Worm (Caenorhabditis elegans): ENCODE data around the gene srz-97.

The srz-97 gene

ce11 chrV:14476680-14477079, 8.6 kb upstream of the srz-97 start, which contains the start of gene clec-54:
clec-54 (plus strand) TSS chrV:14476903.
- TF ChIP-seq ceh-40 (GFP tag; IDR thresholded peaks at IDR 0.05) (no peak), nhr-80 (tag; optimal IDR thresholded peaks at IDR 0.05) (peak; percentile 35)

- TF ChIP-seq nhr-80 (tag; optimal IDR thresholded peaks at IDR 0.05) = peak; percentile 24
- TF ChIP-seq B0336.3 (GFP tag; IDR thresholded peaks at IDR 0.05) = no peak
Measured at ce11 chrV:14474099-14474498, 6.1 kb upstream of the srz-97 start, which contains the start of gene clec-56. clec-56 (plus strand) TSS chrV:14474399.

- TF ChIP-seq rpc-1 (optimal IDR thresholded peaks at IDR 0.05) = no peak
- TF ChIP-seq rpc-1 (tag; optimal IDR thresholded peaks at IDR 0.05) = no peak
- no peak for TF ChIP-seq atf-7 (tag; optimal IDR thresholded peaks at IDR 0.05)
- no peak for TF ChIP-seq fkh-3 (tag; optimal IDR thresholded peaks at IDR 0.05)
- TF ChIP-seq ztf-6 (GFP tag; IDR thresholded peaks at IDR 0.05) = no peak
- TF ChIP-seq lsl-1 (GFP tag; optimal IDR thresholded peaks at IDR 0.05) = no peak
- TF ChIP-seq lsy-27 (tag; optimal IDR thresholded peaks at IDR 0.05; ENCODE audit: borderline replicate concordance, insufficient read depth) = no peak
Measured at ce11 chrV:14472229-14472628, 4.2 kb upstream of the srz-97 start, which contains the start of gene clec-227. clec-227 (plus strand) TSS chrV:14472529.

ce11 chrV:14468931-14469330, 885 bp upstream of the srz-97 start, which contains the start of gene clec-57:
clec-57 (plus strand) TSS chrV:14469231.
- TF ChIP-seq nhr-179 (tag; optimal IDR thresholded peaks at IDR 0.05) = no peak
- no peak for TF ChIP-seq ceh-100 (GFP tag; IDR thresholded peaks at IDR 0.05)
- no peak for TF ChIP-seq D2030.7 (GFP tag; IDR thresholded peaks at IDR 0.05)
- no peak for TF ChIP-seq snpc-3.4 (tag; optimal IDR thresholded peaks at IDR 0.05)
- TF ChIP-seq akir-1 (GFP tag; optimal IDR thresholded peaks at IDR 0.05) = no peak
- TF ChIP-seq C17E4.6 (GFP tag; IDR thresholded peaks at IDR 0.05) = no peak
- no peak for TF ChIP-seq mcd-1 (GFP tag; IDR thresholded peaks at IDR 0.05)
- TF ChIP-seq bed-1 (GFP tag; IDR thresholded peaks at IDR 0.05) = no peak
- no peak for TF ChIP-seq zim-3 (tag; optimal IDR thresholded peaks at IDR 0.05)
- no peak for TF ChIP-seq lag-1 (GFP tag; IDR thresholded peaks at IDR 0.05)
- TF ChIP-seq F37B4.10 (GFP tag; IDR thresholded peaks at IDR 0.05) = no peak
- TF ChIP-seq him-1 (tag; optimal IDR thresholded peaks at IDR 0.05) = no peak

- TF ChIP-seq bed-1 (GFP tag; IDR thresholded peaks at IDR 0.05) (no peak), ztf-25 (GFP tag; IDR thresholded peaks at IDR 0.05) (no peak)
Measured at ce11 chrV:14464368-14464767, 3.7 kb downstream of the srz-97 start, which contains the start of gene F08H9.4. F08H9.4 (minus strand) TSS chrV:14464428.

- TF ChIP-seq snpc-1.1 (tag; optimal IDR thresholded peaks at IDR 0.05; ENCODE audit: insufficient read depth) (peak; percentile 93), bed-2 (GFP tag; IDR thresholded peaks at IDR 0.05) (0 out of 2 replicates have a peak, but pooled peaks have one; percentile 48), B0336.3 (GFP tag; IDR thresholded peaks at IDR 0.05) (peak; percentile 52; the same call in 1 of the 2 replicates), madf-8 (GFP tag; conservative IDR thresholded peaks at IDR 0.05) (peak; percentile 35; the same call in 1 of the 2 replicates), ceh-27 (GFP tag; optimal IDR thresholded peaks at IDR 0.05) (peak; percentile 3), lin-54 (GFP tag; optimal IDR thresholded peaks at IDR 0.05) (peak; percentile 27), repo-1 (tag; optimal IDR thresholded peaks at IDR 0.05) (peak; percentile 18), F49E8.2 (tag; optimal IDR thresholded peaks at IDR 0.05; ENCODE audit: insufficient read depth) (peak; percentile 38), egrh-3 (GFP tag; IDR thresholded peaks at IDR 0.05) (peak; percentile 62), Y79H2A.3 (GFP tag; conservative IDR thresholded peaks at IDR 0.05) (peak; percentile 82), pbrm-1 (GFP tag; IDR thresholded peaks at IDR 0.05) (peak; percentile 75), dox-1 (GFP tag; IDR thresholded peaks at IDR 0.05) (peak; percentile 84), snpc-1.3 (tag; optimal IDR thresholded peaks at IDR 0.05; ENCODE audit: insufficient read depth) (peak; percentile 64), snpc-4 (GFP tag; optimal IDR thresholded peaks at IDR 0.05) (peak; percentile 85), snpc-4 (tag; optimal IDR thresholded peaks at IDR 0.05) (peak; percentile 90 to 98 (median 94)), ceh-91 (GFP tag; IDR thresholded peaks at IDR 0.05) (0 out of 2 replicates have a peak, but pooled peaks have one; percentile 18), lsl-1 (GFP tag; optimal IDR thresholded peaks at IDR 0.05) (peak; percentile 55), nfyb-1 (GFP tag; IDR thresholded peaks at IDR 0.05) (0 out of 2 replicates have a peak, but pooled peaks have one; percentile 58), rcor-1 (GFP tag; IDR thresholded peaks at IDR 0.05) (peak; percentile 55; the same call in 1 of the 2 replicates)
Measured at ce11 chrV:14463087-14463486, 5.0 kb downstream of the srz-97 start, which contains the start of gene F08H9.3. F08H9.3 (minus strand) TSS chrV:14463338.
